Fruit fly (Drosophila melanogaster) whole organism, wandering third instar larva: ENCODE results near the gene CG42780.

ENCODE experiments used
- CG32264 ChIP-seq: fragments of 200-800 bp; sonication (Bioruptor generic); optimal IDR thresholded peaks from 2 replicates; lab custom pipeline; 2016; ENCODE audit warnings: missing biosample characterization, missing genetic modification characterization
- CG9705 ChIP-seq: fragments of 200-800 bp; sonication (Bioruptor generic); optimal IDR thresholded peaks from 2 replicates; lab custom pipeline; 2018; ENCODE audit warnings: missing biosample characterization, mild to moderate bottlenecking, missing genetic modification characterization
- CrebA ChIP-seq: fragments of 200-800 bp; sonication (Bioruptor generic); optimal IDR thresholded peaks from 2 replicates; lab custom pipeline; 2016; ENCODE audit warnings: missing biosample characterization, mild to moderate bottlenecking, missing genetic modification characterization, borderline replicate concordance
- Dfd ChIP-seq: fragments of >200 bp; optimal IDR thresholded peaks from 2 replicates; lab custom pipeline; 2017; ENCODE audit warnings: missing biosample characterization, missing genetic modification characterization
- HLH106 ChIP-seq: fragments of 200-800 bp; optimal IDR thresholded peaks from 3 replicates; lab custom pipeline; 2019; ENCODE audit warnings: missing biosample characterization, mild to moderate bottlenecking, missing genetic modification characterization, moderate library complexity
- Hnf4 ChIP-seq: fragments of 200-800 bp; sonication (Bioruptor generic); optimal IDR thresholded peaks from 2 replicates; lab custom pipeline; 2016; ENCODE audit warnings: missing biosample characterization, mild to moderate bottlenecking, missing genetic modification characterization
- Hr83 ChIP-seq: fragments of 200-300 bp; sonication (Bioruptor generic); optimal IDR thresholded peaks from 2 replicates; lab custom pipeline; 2016; ENCODE audit warnings: missing biosample characterization, mild to moderate bottlenecking, missing genetic modification characterization, moderate library complexity; ENCODE audit not compliant: poor library complexity, severe bottlenecking
- Jra ChIP-seq: sonication (Bioruptor generic); optimal IDR thresholded peaks from 2 replicates; lab custom pipeline; 2016; ENCODE audit warnings: missing biosample characterization, missing genetic modification characterization
- Mio ChIP-seq: sonication (Bioruptor generic); optimal IDR thresholded peaks from 2 replicates; lab custom pipeline; 2016; ENCODE audit warnings: missing biosample characterization, missing genetic modification characterization
- N ChIP-seq: fragments of >200 bp; optimal IDR thresholded peaks from 2 replicates; lab custom pipeline; 2018; ENCODE audit warnings: missing biosample characterization, missing external identifiers, missing genetic modification characterization
- OdsH ChIP-seq: fragments of 200-800 bp; sonication (Bioruptor generic); optimal IDR thresholded peaks from 2 replicates; lab custom pipeline; 2016; ENCODE audit warnings: missing biosample characterization, mild to moderate bottlenecking, missing genetic modification characterization
- Rel ChIP-seq, 2 experiments: fragments of 200-800 bp; sonication (Bioruptor generic) in 1 of 2; optimal IDR thresholded peaks; 2 replicates in 1 of 2; 3 replicates in 1 of 2; lab custom pipeline; 2016 to 2019; ENCODE audit warnings: mild to moderate bottlenecking in 2 of 2, missing biosample characterization in 2 of 2, missing genetic modification characterization in 2 of 2, moderate library complexity in 1 of 2
- Sp1 ChIP-seq: fragments of 200-800 bp; sonication (Bioruptor generic); optimal IDR thresholded peaks from 3 replicates; lab custom pipeline; 2019; ENCODE audit warnings: missing biosample characterization, mild to moderate bottlenecking, missing genetic modification characterization, moderate library complexity
- br ChIP-seq: fragments of 200-800 bp; sonication (Bioruptor generic); optimal IDR thresholded peaks from 2 replicates; lab custom pipeline; 2016; ENCODE audit warnings: missing biosample characterization, missing genetic modification characterization
- brk ChIP-seq: fragments of 200-800 bp; sonication (Bioruptor generic); optimal IDR thresholded peaks from 2 replicates; lab custom pipeline; 2016; ENCODE audit warnings: missing biosample characterization, mild to moderate bottlenecking, missing genetic modification characterization
- dmrt93B ChIP-seq: fragments of 200-800 bp; sonication (Bioruptor generic); optimal IDR thresholded peaks from 2 replicates; lab custom pipeline; 2018; ENCODE audit warnings: missing biosample characterization, mild to moderate bottlenecking, missing genetic modification characterization
- ey ChIP-seq: fragments of 200-800 bp; sonication (Bioruptor generic); optimal IDR thresholded peaks from 2 replicates; lab custom pipeline; 2016; ENCODE audit warnings: missing biosample characterization, missing genetic modification characterization
- foxo ChIP-seq, 2 experiments: fragments of 200-800 bp; sonication (Bioruptor generic); optimal IDR thresholded peaks; 2 replicates in 1 of 2; 3 replicates in 1 of 2; lab custom pipeline; 2016 to 2017; ENCODE audit warnings: missing biosample characterization in 2 of 2, missing genetic modification characterization in 2 of 2
- fru ChIP-seq: fragments of 200-800 bp; sonication (Bioruptor generic); optimal IDR thresholded peaks from 3 replicates; lab custom pipeline; 2016; ENCODE audit warnings: missing biosample characterization, mild to moderate bottlenecking, missing genetic modification characterization
- h ChIP-seq: fragments of 200-800 bp; sonication (Bioruptor generic); optimal IDR thresholded peaks from 3 replicates; lab custom pipeline; 2016; ENCODE audit warnings: missing biosample characterization, mild to moderate bottlenecking, missing genetic modification characterization
- psq ChIP-seq: fragments of 200-800 bp; sonication (Bioruptor generic); optimal IDR thresholded peaks from 3 replicates; lab custom pipeline; 2017; ENCODE audit warnings: missing biosample characterization, mild to moderate bottlenecking, missing genetic modification characterization, moderate library complexity
- rgr ChIP-seq: fragments of 200-800 bp; sonication (Bioruptor generic); optimal IDR thresholded peaks from 3 replicates; lab custom pipeline; 2016; ENCODE audit warnings: missing biosample characterization, mild to moderate bottlenecking, missing genetic modification characterization
- sage ChIP-seq: fragments of 200-800 bp; sonication (Bioruptor generic); optimal IDR thresholded peaks from 2 replicates; lab custom pipeline; 2016; ENCODE audit warnings: missing biosample characterization, mild to moderate bottlenecking, missing genetic modification characterization
- sv ChIP-seq: fragments of 200-800 bp; sonication (Bioruptor generic); optimal IDR thresholded peaks from 3 replicates; lab custom pipeline; 2016; ENCODE audit warnings: missing biosample characterization, missing genetic modification characterization
- tai ChIP-seq: sonication (Bioruptor generic); optimal IDR thresholded peaks from 2 replicates; lab custom pipeline; 2016; ENCODE audit warnings: missing biosample characterization, missing genetic modification characterization
- usp ChIP-seq: fragments of >200 bp; optimal IDR thresholded peaks from 2 replicates; lab custom pipeline; 2017; ENCODE audit warnings: missing biosample characterization, missing genetic modification characterization
- woc ChIP-seq: sonication (Bioruptor generic); optimal IDR thresholded peaks from 2 replicates; lab custom pipeline; 2016; ENCODE audit warnings: missing biosample characterization, mild to moderate bottlenecking, missing genetic modification characterization

The CG42780 gene

dm6 chrX:7336962-7337844 is 5.2 kb upstream of the CG42780 start, which contains the start of gene CBP (continued):
- TF ChIP-seq woc (GFP tag; lab: Kevin White, UChicago) (peak; percentile 74), HLH106 (tag; lab: Kevin White, UChicago) (peak; percentile 91), OdsH (GFP tag; lab: Kevin White, UChicago) (peak; percentile 85), rgr (peak; percentile 86), N (GFP tag; lab: Kevin White, UChicago) (no peak), usp (GFP tag; lab: Kevin White, UChicago) (no peak), CrebA (GFP tag; lab: Kevin White, UChicago) (peak; percentile 68)

dm6 chrX:7336121-7336961 is 4.3 kb upstream of the CG42780 start:
- TF ChIP-seq psq (GFP tag; lab: Kevin White, UChicago) = no peak
- TF ChIP-seq HLH106 (tag; lab: Kevin White, UChicago) = peak; percentile 0
- peak; percentile 81 for TF ChIP-seq sv (GFP tag; lab: Kevin White, UChicago)
- no peak for TF ChIP-seq br (GFP tag; lab: Kevin White, UChicago)
- TF ChIP-seq, all 38 proteins: peak for 2

dm6 chrX:7335524-7335991 is 3.6 kb upstream of the CG42780 start:
- TF ChIP-seq CG32264 (GFP tag; lab: Kevin White, UChicago) = no peak
- TF ChIP-seq dmrt93B (GFP tag; lab: Kevin White, UChicago) = peak; percentile 53
- TF ChIP-seq HLH106 (tag; lab: Kevin White, UChicago) = peak; percentile 81
- peak; percentile 79 for TF ChIP-seq ey (GFP tag; lab: Kevin White, UChicago)
- peak; percentile 41 for TF ChIP-seq CG9705 (GFP tag; lab: Kevin White, UChicago)
- peak; percentile 67 for TF ChIP-seq psq (GFP tag; lab: Kevin White, UChicago)
- peak; percentile 60 for TF ChIP-seq rgr
- TF ChIP-seq sage (GFP tag; lab: Kevin White, UChicago) = peak; percentile 46
- no peak for TF ChIP-seq Dfd (GFP tag; lab: Kevin White, UChicago)
- peak in 1 of 2 experiments; percentile 89 for TF ChIP-seq foxo (GFP tag; optimal IDR thresholded peaks at IDR 0.05; lab: Kevin White, UChicago)
- peak; percentile 69 for TF ChIP-seq OdsH (GFP tag; lab: Kevin White, UChicago)
- TF ChIP-seq brk (GFP tag; lab: Kevin White, UChicago) = peak; percentile 89
- TF ChIP-seq br (GFP tag; lab: Kevin White, UChicago) = peak; percentile 58
- TF ChIP-seq Hr83 (GFP tag; lab: Kevin White, UChicago) = no peak
- TF ChIP-seq Hnf4 (GFP tag; lab: Kevin White, UChicago) = peak; percentile 3
- no peak for TF ChIP-seq tai (GFP tag; lab: Kevin White, UChicago)
- peak; percentile 81 for TF ChIP-seq Sp1
- peak; percentile 18 for TF ChIP-seq Rel (GFP tag; optimal IDR thresholded peaks at IDR 0.05; lab: Kevin White, UChicago)
- TF ChIP-seq Rel (tag; optimal IDR thresholded peaks at IDR 0.05; lab: Kevin White, UChicago) = peak; percentile 12
- TF ChIP-seq h = peak; percentile 78
- peak; percentile 3 for TF ChIP-seq Jra (GFP tag; lab: Kevin White, UChicago)
- no peak for TF ChIP-seq Mio (GFP tag; lab: Kevin White, UChicago)
- peak; percentile 64 for TF ChIP-seq woc (GFP tag; lab: Kevin White, UChicago)
- TF ChIP-seq fru (GFP tag; lab: Kevin White, UChicago) = peak; percentile 93

DNA sequence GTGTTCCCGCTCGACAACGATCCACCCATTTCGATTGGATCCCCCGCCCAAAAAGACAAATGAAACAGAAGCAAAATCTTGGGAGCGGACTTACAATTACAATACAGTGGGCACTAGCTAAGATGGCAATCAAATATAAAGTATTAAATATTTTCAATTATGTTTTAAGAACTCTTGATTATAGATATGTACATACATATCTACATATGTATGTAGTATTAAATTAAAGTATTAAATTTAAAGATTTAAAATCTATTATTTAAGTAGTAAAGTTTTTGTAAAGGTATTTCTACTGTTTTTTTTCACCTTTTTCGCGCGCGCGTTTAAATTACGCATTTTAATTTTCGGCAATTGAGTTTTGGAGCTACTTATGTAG is 2.8 kb upstream of the CG42780 start:
- peak; percentile 35 for TF ChIP-seq Sp1
- TF ChIP-seq usp (GFP tag; lab: Kevin White, UChicago) = no peak
- TF ChIP-seq HLH106 (tag; lab: Kevin White, UChicago) = peak; percentile 41
- TF ChIP-seq sv (GFP tag; lab: Kevin White, UChicago) = peak; percentile 26
